Worm (Caenorhabditis elegans) whole organism, L4 larva: ENCODE results near the gene mtr-4.
A peak's percentile ranks its signal among the peaks of the same experiment; 100 is the strongest.

Experiments used
- F44E2.7 ChIP-seq: fragments of 200-800 bp; sonication (Bioruptor generic); IDR thresholded peaks from 2 replicates; pipeline ENCODE4 v2.1.2; 2022; ENCODE audit warnings: missing genetic modification characterization, missing compliant biosample characterization
- ZK546.5 ChIP-seq, 2 experiments: sonication (generic microtip); optimal IDR thresholded peaks; 2 replicates each; lab custom pipeline; 2017; ENCODE audit warnings: missing biosample characterization in 2 of 2, missing genetic modification characterization in 2 of 2
- aha-1 ChIP-seq: fragments of 150-350 bp; peaks from one replicate; lab custom pipeline; 2014; ENCODE audit warnings: missing biosample characterization, missing genetic modification characterization
- aly-2 ChIP-seq: sonication (generic microtip); optimal IDR thresholded peaks from 2 replicates; lab custom pipeline; 2018; ENCODE audit warnings: missing biosample characterization, missing genetic modification characterization
- attf-4 ChIP-seq: sonication (generic microtip); optimal IDR thresholded peaks from 3 replicates; lab custom pipeline; 2017; ENCODE audit warnings: missing biosample characterization, missing genetic modification characterization
- ceh-32 ChIP-seq: sonication (generic microtip); optimal IDR thresholded peaks from 2 replicates; lab custom pipeline; 2016; ENCODE audit warnings: mild to moderate bottlenecking, missing genetic modification characterization, missing compliant biosample characterization; ENCODE audit not compliant: poor library complexity
- ceh-44 ChIP-seq: fragments of 200-800 bp; sonication (Bioruptor generic); IDR thresholded peaks from 2 replicates; pipeline ENCODE4 v1.3.6; 2022; ENCODE audit warnings: missing genetic modification reagents, missing genetic modification characterization, missing compliant biosample characterization
- ceh-82 ChIP-seq: sonication (generic microtip); optimal IDR thresholded peaks from 2 replicates; lab custom pipeline; 2017; ENCODE audit warnings: missing biosample characterization, missing genetic modification characterization
- daf-8 ChIP-seq: fragments of 200-800 bp; sonication (Bioruptor generic); IDR thresholded peaks from 2 replicates; pipeline ENCODE4 v1.3.6; 2022; ENCODE audit warnings: missing genetic modification characterization, missing compliant biosample characterization
- dmd-8 ChIP-seq: fragments of 200-800 bp; sonication (Bioruptor generic); IDR thresholded peaks from 2 replicates; pipeline ENCODE4 v1.3.6; 2022; ENCODE audit warnings: missing genetic modification characterization, missing compliant biosample characterization
- duxl-1 ChIP-seq: sonication (generic microtip); optimal IDR thresholded peaks from 2 replicates; lab custom pipeline; 2016; ENCODE audit warnings: mild to moderate bottlenecking, missing genetic modification characterization, moderate library complexity, missing compliant biosample characterization; ENCODE audit not compliant: poor library complexity
- dve-1 ChIP-seq: sonication (generic microtip); optimal IDR thresholded peaks from 2 replicates; lab custom pipeline; 2017; ENCODE audit warnings: antibody characterized with exemption, mild to moderate bottlenecking, missing genetic modification characterization, missing compliant biosample characterization; ENCODE audit not compliant: insufficient read depth
- egl-43 ChIP-seq: fragments of 200-800 bp; sonication (Bioruptor generic); IDR thresholded peaks from 2 replicates; pipeline ENCODE4 v1.3.6; 2022; ENCODE audit warnings: missing genetic modification reagents, missing genetic modification characterization, missing compliant biosample characterization
- fos-1 ChIP-seq: fragments of 150-350 bp; optimal IDR thresholded peaks from 2 replicates; lab custom pipeline; 2014; ENCODE audit warnings: missing biosample characterization, missing genetic modification characterization
- hmg-1.1 ChIP-seq: fragments of 200-800 bp; sonication (Bioruptor generic); IDR thresholded peaks from 2 replicates; pipeline ENCODE4 v1.3.6; 2022; ENCODE audit warnings: missing genetic modification reagents, missing genetic modification characterization, missing compliant biosample characterization
- lin-39 ChIP-seq: fragments of 150-350 bp; optimal IDR thresholded peaks from 2 replicates; lab custom pipeline; 2014; ENCODE audit warnings: missing biosample characterization, missing genetic modification reagents, missing genetic modification characterization
- lir-3 ChIP-seq: sonication (generic microtip); optimal IDR thresholded peaks from 2 replicates; lab custom pipeline; 2016; ENCODE audit warnings: mild to moderate bottlenecking, missing genetic modification characterization, missing compliant biosample characterization
- mdl-1 ChIP-seq, 2 experiments: fragments of 150-350 bp in 1 of 2; sonication (generic microtip) in 1 of 2; optimal IDR thresholded peaks; 2 replicates each; lab custom pipeline; 2014 to 2017; ENCODE audit warnings: missing biosample characterization in 2 of 2, missing genetic modification characterization in 2 of 2
- mep-1 ChIP-seq: fragments of 150-350 bp; sonication (generic microtip); optimal IDR thresholded peaks from 3 replicates; lab custom pipeline; 2014; ENCODE audit warnings: missing biosample characterization, missing genetic modification characterization
- nhr-111 ChIP-seq: fragments of 200-800 bp; sonication (Bioruptor generic); optimal IDR thresholded peaks from 2 replicates; lab custom pipeline; 2018; ENCODE audit warnings: mild to moderate bottlenecking, missing genetic modification characterization, missing compliant biosample characterization
- nhr-237 ChIP-seq: sonication (generic microtip); optimal IDR thresholded peaks from 2 replicates; lab custom pipeline; 2017; ENCODE audit warnings: missing biosample characterization, missing genetic modification characterization
- nhr-41 ChIP-seq: fragments of 200-800 bp; sonication (Bioruptor generic); IDR thresholded peaks from 2 replicates; pipeline ENCODE4 v1.3.6; 2022; ENCODE audit warnings: missing genetic modification reagents, missing genetic modification characterization, missing compliant biosample characterization
- nhr-76 ChIP-seq: fragments of 150-350 bp; optimal IDR thresholded peaks from 2 replicates; lab custom pipeline; 2014; ENCODE audit warnings: missing biosample characterization, missing genetic modification characterization
- nhr-77 ChIP-seq: fragments of 150-350 bp; optimal IDR thresholded peaks from 2 replicates; lab custom pipeline; 2014; ENCODE audit warnings: missing biosample characterization, missing genetic modification characterization
- php-3 ChIP-seq: fragments of 200-800 bp; sonication (Bioruptor generic); IDR thresholded peaks from 2 replicates; pipeline ENCODE4 v1.3.6; 2022; ENCODE audit warnings: missing genetic modification reagents, missing genetic modification characterization, missing compliant biosample characterization
- saeg-2 ChIP-seq: fragments of 200-800 bp; sonication (Bioruptor generic); IDR thresholded peaks from 2 replicates; pipeline ENCODE4 v1.3.6; 2022; ENCODE audit warnings: missing genetic modification reagents, missing genetic modification characterization, missing compliant biosample characterization
- sdz-12 ChIP-seq: fragments of 200-800 bp; sonication (Bioruptor generic); optimal IDR thresholded peaks from 2 replicates; lab custom pipeline; 2018; ENCODE audit warnings: mild to moderate bottlenecking, missing genetic modification characterization, missing compliant biosample characterization
- skn-1 ChIP-seq: fragments of 150-350 bp; optimal IDR thresholded peaks from 2 replicates; lab custom pipeline; 2014; ENCODE audit warnings: missing biosample characterization, missing genetic modification characterization
- spr-1 ChIP-seq: sonication (generic microtip); optimal IDR thresholded peaks from 2 replicates; lab custom pipeline; 2016; ENCODE audit warnings: mild to moderate bottlenecking, missing genetic modification characterization, missing compliant biosample characterization
- unc-130 ChIP-seq: sonication (generic microtip); optimal IDR thresholded peaks from 2 replicates; lab custom pipeline; 2016; ENCODE audit warnings: missing genetic modification reagents, missing genetic modification characterization, missing compliant biosample characterization
- unc-62 ChIP-seq, 3 experiments: fragments of 150-350 bp in 1 of 3; sonication (generic microtip); optimal IDR thresholded peaks in 2 of 3; peaks in 1 of 3; 1 replicate in 1 of 3; 2 replicates in 2 of 3; lab custom pipeline; 2014 to 2017; ENCODE audit warnings: missing biosample characterization in 3 of 3, missing genetic modification characterization in 3 of 3, missing genetic modification reagents in 3 of 3, missing genotype in 1 of 3
- zfp-3 ChIP-seq: fragments of 200-800 bp; sonication (Bioruptor generic); conservative IDR thresholded peaks from 2 replicates; pipeline ENCODE4 v1.3.6; 2022; ENCODE audit warnings: missing genetic modification reagents, missing genetic modification characterization, missing compliant biosample characterization
- ztf-11 ChIP-seq: fragments of 150-350 bp; optimal IDR thresholded peaks from 2 replicates; lab custom pipeline; 2014; ENCODE audit warnings: missing biosample characterization, missing genetic modification characterization

Gene mtr-4

DNA sequence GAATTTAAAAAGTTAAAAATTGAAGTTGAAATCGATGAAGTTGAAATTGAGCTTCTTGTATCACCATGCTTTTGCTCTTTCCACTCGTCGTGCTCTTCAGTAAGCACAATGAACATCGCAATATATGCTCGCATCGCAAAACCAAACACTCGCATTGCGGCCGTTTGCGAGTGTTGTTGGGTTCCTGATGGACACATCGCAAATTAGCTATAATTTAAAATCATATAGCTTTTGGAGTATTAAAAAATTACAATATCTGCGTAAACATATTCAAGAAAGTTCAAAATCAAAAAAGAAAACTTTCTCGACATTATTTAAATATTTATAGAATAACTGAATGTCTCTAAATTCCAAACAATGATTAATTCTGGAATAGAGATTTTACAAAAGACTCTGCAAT is 16.6 kb downstream of the mtr-4 start, which contains the start of gene K07F5.17:
TSS of gene K07F5.17 (plus strand) at position 301 of the 400 bp plus-strand sequence.
- no peak for TF ChIP-seq spr-1 (tag; lab: Kevin White, UChicago)
- TF ChIP-seq lin-39 (tag; lab: Kevin White, UChicago): no peak

DNA sequence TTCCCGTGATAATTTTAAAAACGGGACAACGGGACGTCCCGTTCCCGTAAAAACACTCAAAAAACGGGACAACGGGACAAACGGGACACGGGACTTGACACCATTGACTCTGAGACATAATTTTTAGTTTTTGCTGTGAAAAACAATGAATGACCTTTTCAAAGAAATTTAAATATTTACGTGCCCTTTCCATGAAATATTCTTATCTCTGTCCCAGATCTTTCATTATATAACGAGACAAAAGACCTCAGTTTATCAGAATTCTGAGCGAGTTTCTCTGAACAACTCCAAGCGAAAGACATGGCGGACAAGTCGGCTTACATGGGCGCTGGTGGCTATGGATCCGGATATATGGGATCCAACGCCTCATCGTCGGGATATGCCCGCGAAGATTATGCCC is 18.3 kb downstream of the mtr-4 start, which contains the start of gene nspd-2:
TSS of gene nspd-2 (plus strand) at position 301 of the 400 bp plus-strand sequence.
- TF ChIP-seq unc-62 (GFP tag; optimal IDR thresholded peaks at IDR 0.05 in 1 of 2; lab: Kevin White, UChicago) (peak in 1 of 2 experiments; percentile 71), unc-62 (tag; optimal IDR thresholded peaks at IDR 0.05; lab: Kevin White, UChicago) (no peak), aly-2 (tag; lab: Kevin White, UChicago) (no peak)

- TF ChIP-seq ceh-32 (tag; lab: Kevin White, UChicago) (no peak), mep-1 (tag; lab: Kevin White, UChicago) (no peak), ztf-11 (tag; lab: Kevin White, UChicago) (no peak), nhr-41 (no peak), egl-43 (GFP tag; lab: Robert Waterston, UW) (no peak), nhr-111 (GFP tag; lab: Kevin White, UChicago) (no peak), unc-130 (GFP tag; lab: Kevin White, UChicago) (no peak), sdz-12 (GFP tag; lab: Kevin White, UChicago) (no peak), dve-1 (tag; lab: Kevin White, UChicago) (no peak), saeg-2 (no peak), skn-1 (tag; lab: Kevin White, UChicago) (no peak), F44E2.7 (GFP tag; lab: Robert Waterston, UW) (no peak), lir-3 (tag; lab: Kevin White, UChicago) (no peak), nhr-77 (tag; lab: Kevin White, UChicago) (no peak), ceh-82 (tag; lab: Kevin White, UChicago) (no peak), nhr-237 (tag; lab: Kevin White, UChicago) (no peak), ceh-44 (GFP tag; lab: Robert Waterston, UW) (no peak), nhr-76 (tag; lab: Kevin White, UChicago) (no peak), zfp-3 (GFP tag; lab: Robert Waterston, UW) (no peak)
Observed at ce11 chrIV:9846574-9846973, 21.1 kb downstream of the mtr-4 start, which contains the start of gene K07F5.6. TSS of gene K07F5.6 (minus strand) at chrIV:9846674.

DNA sequence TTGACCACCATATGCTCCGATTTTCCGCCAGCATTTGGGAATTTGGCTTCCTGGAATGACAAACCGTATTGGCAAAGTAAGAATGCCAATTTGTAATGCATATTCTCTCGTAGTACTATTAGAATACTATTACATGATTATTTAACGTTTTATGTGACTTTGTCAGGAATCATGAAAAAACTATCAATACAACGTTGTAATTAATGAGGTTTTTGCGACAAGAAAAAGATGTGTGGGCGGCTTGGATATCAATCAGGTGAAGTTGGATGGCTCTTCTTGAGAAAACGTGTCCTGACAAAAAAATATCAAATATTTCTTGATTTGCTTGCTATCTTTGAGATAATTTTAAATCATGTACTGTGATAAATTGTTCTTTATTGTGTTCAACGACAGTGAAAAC is 22.6 kb downstream of the mtr-4 start, which contains the start of gene K07F5.7:
TSS of gene K07F5.7 (minus strand) at position 101 of the 400 bp plus-strand sequence.
- TF ChIP-seq attf-4 (no peak), saeg-2 (no peak), skn-1 (tag; lab: Kevin White, UChicago) (no peak), php-3 (GFP tag; lab: Robert Waterston, UW) (no peak), aha-1 (tag; lab: Kevin White, UChicago) (peak; percentile 64), dmd-8 (GFP tag; lab: Robert Waterston, UW) (no peak)

DNA sequence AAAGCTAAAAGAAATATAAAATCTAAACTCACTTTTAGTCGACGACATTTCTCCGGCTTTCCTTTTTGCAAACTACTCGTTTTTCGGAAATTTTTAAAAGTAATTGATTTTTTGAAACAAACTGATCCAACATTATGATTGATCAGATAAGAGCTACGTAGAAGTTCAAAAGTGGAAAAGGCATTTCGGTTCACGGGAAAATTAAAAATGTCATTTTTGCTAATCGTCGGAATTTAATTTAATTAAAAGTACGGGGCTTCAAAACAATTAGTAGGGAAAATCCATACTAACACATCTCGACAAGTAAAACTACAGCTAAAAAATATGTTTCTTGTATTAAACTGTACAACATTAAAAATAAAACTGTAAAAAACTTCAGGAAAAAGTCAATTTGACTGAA is 24.1 kb downstream of the mtr-4 start, which contains the start of gene K07F5.8:
TSS of gene K07F5.8 (minus strand) at position 101 of the 400 bp plus-strand sequence.
- TF ChIP-seq ZK546.5 (tag; optimal IDR thresholded peaks at IDR 0.05; lab: Kevin White, UChicago) (no peak), hmg-1.1 (GFP tag; lab: Robert Waterston, UW) (no peak), mdl-1 (tag; optimal IDR thresholded peaks at IDR 0.05; lab: Kevin White, UChicago) (no peak), daf-8 (GFP tag; lab: Robert Waterston, UW) (no peak), nhr-237 (tag; lab: Kevin White, UChicago) (no peak), dve-1 (tag; lab: Kevin White, UChicago) (no peak), ztf-11 (tag; lab: Kevin White, UChicago) (no peak), duxl-1 (tag; lab: Kevin White, UChicago) (no peak), fos-1 (tag; lab: Kevin White, UChicago) (no peak), nhr-41 (no peak)
